Fruit fly (Drosophila melanogaster) Kc167 (cell line): ENCODE measurements around the gene HDAC11.

Source experiments
- Myc ChIP-seq: fragments of >200 bp; optimal IDR thresholded peaks from 2 replicates; lab custom pipeline; 2017; ENCODE audit warnings: missing external identifiers
- Sin3A ChIP-seq: fragments of >200 bp; optimal IDR thresholded peaks from 2 replicates; lab custom pipeline; 2018; ENCODE audit warnings: missing external identifiers
- h ChIP-seq: fragments of >200 bp; optimal IDR thresholded peaks from 3 replicates; lab custom pipeline; 2018; ENCODE audit warnings: missing external identifiers
- insv ChIP-seq: fragments of >200 bp; optimal IDR thresholded peaks from 3 replicates; lab custom pipeline; 2018; ENCODE audit warnings: missing external identifiers
- psq ChIP-seq: fragments of >200 bp; optimal IDR thresholded peaks from 2 replicates; lab custom pipeline; 2017; ENCODE audit warnings: missing external identifiers
- ttk ChIP-seq: sonication (Bioruptor generic); optimal IDR thresholded peaks from 2 replicates; lab custom pipeline; 2017; ENCODE audit warnings: missing external identifiers

dm6 chr3R:24841635-24842034 is 14.4 kb downstream of the HDAC11 start, which contains the start of gene Esp:
- TF ChIP-seq psq (no peak), insv (lab: Kevin White, UChicago) (no peak), ttk (lab: Kevin White, UChicago) (no peak), Myc (lab: Kevin White, UChicago) (no peak), Sin3A (lab: Kevin White, UChicago) (no peak), h (lab: Kevin White, UChicago) (no peak)
